Worm (Caenorhabditis elegans): Measurements from ENCODE around the gene hrpk-2.

Gene hrpk-2

ce11 chrIII:7977224-7977623 lies 9.7 kb upstream of the hrpk-2 start:
- no peak for TF ChIP-seq lin-40 (tag; optimal IDR thresholded peaks at IDR 0.05)
- TF ChIP-seq hmg-1.2 (GFP tag; IDR thresholded peaks at IDR 0.05): peak; percentile 12; the same call in 1 of the 2 replicates
- TF ChIP-seq tlf-1 (GFP tag; optimal IDR thresholded peaks at IDR 0.05): peak; percentile 27
- peak; percentile 6 for TF ChIP-seq die-1 (tag; optimal IDR thresholded peaks at IDR 0.05)
- TF ChIP-seq B0035.1 (tag; optimal IDR thresholded peaks at IDR 0.05): peak; percentile 27
- TF ChIP-seq ama-1 (optimal IDR thresholded peaks at IDR 0.05): peak; percentile 5
- TF ChIP-seq ama-1 (GFP tag; optimal IDR thresholded peaks at IDR 0.05): no peak
- TF ChIP-seq F49E8.2 (tag; optimal IDR thresholded peaks at IDR 0.05; ENCODE audit: insufficient read depth): no peak
- TF ChIP-seq ceh-79 (tag; optimal IDR thresholded peaks at IDR 0.05): peak; percentile 18
- TF ChIP-seq cebp-2 (GFP tag; IDR thresholded peaks at IDR 0.05): no peak
- peak; percentile 14 for TF ChIP-seq ZK185.1 (tag; optimal IDR thresholded peaks at IDR 0.05; ENCODE audit: poor library complexity, severe bottlenecking)
- TF ChIP-seq zim-3 (tag; optimal IDR thresholded peaks at IDR 0.05): peak; percentile 20
- peak; percentile 10 for TF ChIP-seq snpc-3.4 (tag; optimal IDR thresholded peaks at IDR 0.05)
- peak; percentile 2 for TF ChIP-seq ztf-3 (GFP tag; optimal IDR thresholded peaks at IDR 0.05)
- no peak for TF ChIP-seq snpc-4 (GFP tag; optimal IDR thresholded peaks at IDR 0.05)
- peak in 1 of 4 experiments; percentile 22 for TF ChIP-seq snpc-4 (tag; optimal IDR thresholded peaks at IDR 0.05)
- 0 out of 2 replicates have a peak, but pooled peaks have one; percentile 32 for TF ChIP-seq C17E4.6 (GFP tag; IDR thresholded peaks at IDR 0.05)
- TF ChIP-seq athp-1 (tag; optimal IDR thresholded peaks at IDR 0.05): no peak
- 0 out of 2 replicates have a peak, but pooled peaks have one; percentile 32 for TF ChIP-seq hsf-1 (GFP tag; IDR thresholded peaks at IDR 0.05)
- 0 out of 2 replicates have a peak, but pooled peaks have one; percentile 44 for TF ChIP-seq nhr-120 (GFP tag; IDR thresholded peaks at IDR 0.05)
- peak; percentile 79 for TF ChIP-seq F52B5.7 (tag; optimal IDR thresholded peaks at IDR 0.05)
- TF ChIP-seq madf-3 (GFP tag; IDR thresholded peaks at IDR 0.05): 0 out of 2 replicates have a peak, but pooled peaks have one; percentile 4
- peak; percentile 36; the same call in 1 of the 2 replicates for TF ChIP-seq ekl-4 (GFP tag; IDR thresholded peaks at IDR 0.05)
- TF ChIP-seq Y79H2A.3 (GFP tag; conservative IDR thresholded peaks at IDR 0.05): 0 out of 2 replicates have a peak, but pooled peaks have one; percentile 20
- peak; percentile 6 for TF ChIP-seq unc-130 (GFP tag; optimal IDR thresholded peaks at IDR 0.05)
- 0 out of 2 replicates have a peak, but pooled peaks have one; percentile 43 for TF ChIP-seq cebp-1 (GFP tag; IDR thresholded peaks at IDR 0.05)
- peak; percentile 49 for TF ChIP-seq cebp-1 (tag; optimal IDR thresholded peaks at IDR 0.05)
- peak; percentile 90 for TF ChIP-seq hrde-1 (tag; optimal IDR thresholded peaks at IDR 0.05; ENCODE audit: borderline replicate concordance)
- peak; percentile 7 for TF ChIP-seq madf-10 (tag; optimal IDR thresholded peaks at IDR 0.05)
- 0 out of 2 replicates have a peak, but pooled peaks have one; percentile 52 for TF ChIP-seq K11D2.4 (GFP tag; IDR thresholded peaks at IDR 0.05)
- peak; percentile 87 for TF ChIP-seq repo-1 (tag; optimal IDR thresholded peaks at IDR 0.05)
- TF ChIP-seq lin-26 (GFP tag; IDR thresholded peaks at IDR 0.05): 0 out of 2 replicates have a peak, but pooled peaks have one; percentile 36
- peak; percentile 63; the same call in 1 of the 2 replicates for TF ChIP-seq Y95B8A.8 (GFP tag; IDR thresholded peaks at IDR 0.05)
- TF ChIP-seq chd-7 (tag; optimal IDR thresholded peaks at IDR 0.05): peak; percentile 61
- TF ChIP-seq madf-6 (GFP tag; IDR thresholded peaks at IDR 0.05): peak; percentile 56; the same call in 1 of the 2 replicates
- TF ChIP-seq nfyb-1 (GFP tag; IDR thresholded peaks at IDR 0.05): peak; percentile 63
- peak; percentile 15 for TF ChIP-seq lin-54 (GFP tag; optimal IDR thresholded peaks at IDR 0.05)
- TF ChIP-seq sea-2 (GFP tag; IDR thresholded peaks at IDR 0.05): no peak
- TF ChIP-seq unc-62 (GFP tag; optimal IDR thresholded peaks at IDR 0.05): no peak
- TF ChIP-seq attf-6 (GFP tag; IDR thresholded peaks at IDR 0.05): 0 out of 2 replicates have a peak, but pooled peaks have one; percentile 9
- TF ChIP-seq hmg-20 (GFP tag; IDR thresholded peaks at IDR 0.05): no peak
- TF ChIP-seq B0261.1 (tag; optimal IDR thresholded peaks at IDR 0.05): no peak
- TF ChIP-seq Y56A3A.18 (GFP tag; IDR thresholded peaks at IDR 0.05): peak; percentile 29; the same call in 1 of the 2 replicates
- no peak for TF ChIP-seq ceh-100 (GFP tag; IDR thresholded peaks at IDR 0.05)

Data from whole organism, young adult.